Worm (Caenorhabditis elegans): Measurements from ENCODE around the gene hic-1.

ce11 chrX:6607599-6607998 is 9.0 kb upstream of the hic-1 start:
- no peak for TF ChIP-seq aly-1 (tag; optimal IDR thresholded peaks at IDR 0.05)
- TF ChIP-seq pes-1 (GFP tag; IDR thresholded peaks at IDR 0.05) = no peak
- no peak for TF ChIP-seq sea-1 (GFP tag; conservative IDR thresholded peaks at IDR 0.05)
- TF ChIP-seq F13C5.2 (tag; optimal IDR thresholded peaks at IDR 0.05) = no peak
- no peak for TF ChIP-seq scrt-1 (GFP tag; IDR thresholded peaks at IDR 0.05)
- no peak for TF ChIP-seq ama-1 (optimal IDR thresholded peaks at IDR 0.05)
- no peak for TF ChIP-seq B0310.2 (tag; optimal IDR thresholded peaks at IDR 0.05)
- no peak for TF ChIP-seq ets-7 (tag; optimal IDR thresholded peaks at IDR 0.05)
- TF ChIP-seq ceh-13 (GFP tag; optimal IDR thresholded peaks at IDR 0.05) = no peak
- no peak for TF ChIP-seq hmg-4 (GFP tag; optimal IDR thresholded peaks at IDR 0.05)
- no peak for TF ChIP-seq flt-1 (GFP tag; IDR thresholded peaks at IDR 0.05)
- TF ChIP-seq tbx-11 (GFP tag; IDR thresholded peaks at IDR 0.05) = no peak
- TF ChIP-seq hnd-1 (tag; optimal IDR thresholded peaks at IDR 0.05) = no peak
- TF ChIP-seq tbx-37 (GFP tag; conservative IDR thresholded peaks at IDR 0.05) = no peak
